Fruit fly (Drosophila melanogaster) Kc167 (cell line): ENCODE measurements around the gene ssp6.

Experiments used
- Myc ChIP-seq: fragments of >200 bp; optimal IDR thresholded peaks from 2 replicates; lab custom pipeline; 2017; ENCODE audit warnings: missing external identifiers
- Sin3A ChIP-seq: fragments of >200 bp; optimal IDR thresholded peaks from 2 replicates; lab custom pipeline; 2018; ENCODE audit warnings: missing external identifiers
- h ChIP-seq: fragments of >200 bp; optimal IDR thresholded peaks from 3 replicates; lab custom pipeline; 2018; ENCODE audit warnings: missing external identifiers
- insv ChIP-seq: fragments of >200 bp; optimal IDR thresholded peaks from 3 replicates; lab custom pipeline; 2018; ENCODE audit warnings: missing external identifiers
- psq ChIP-seq: fragments of >200 bp; optimal IDR thresholded peaks from 2 replicates; lab custom pipeline; 2017; ENCODE audit warnings: missing external identifiers
- ttk ChIP-seq: sonication (Bioruptor generic); optimal IDR thresholded peaks from 2 replicates; lab custom pipeline; 2017; ENCODE audit warnings: missing external identifiers

The ssp6 gene

DNA sequence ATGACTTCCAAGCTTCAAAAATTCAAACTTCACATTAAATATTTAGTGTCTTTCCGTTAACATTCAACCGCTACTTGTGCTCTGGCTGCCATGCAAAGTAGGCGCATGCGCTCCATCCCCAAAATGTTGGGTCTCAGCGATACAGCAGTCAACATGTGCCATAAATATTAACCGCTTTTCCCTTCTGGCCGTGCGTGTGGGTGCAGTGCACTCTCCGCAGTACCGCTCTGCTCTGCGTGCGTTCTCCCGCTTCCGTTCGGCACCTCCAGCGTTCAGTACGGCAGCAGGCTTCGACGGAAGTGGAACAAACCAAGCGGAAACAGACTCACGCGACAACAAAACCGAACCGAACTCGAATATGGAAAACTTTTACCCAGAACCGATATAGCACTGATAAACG is at the start of gene ssp6:
Gene ssp6 (plus strand): TSS at position 294 of the 400 bp plus-strand sequence.
- TF ChIP-seq psq (lab: Kevin White, UChicago): no peak
- TF ChIP-seq h (lab: Kevin White, UChicago): no peak
- TF ChIP-seq Myc (lab: Kevin White, UChicago): no peak
- no peak for TF ChIP-seq Sin3A (lab: Kevin White, UChicago)
- TF ChIP-seq insv (lab: Kevin White, UChicago): no peak
- TF ChIP-seq ttk (lab: Kevin White, UChicago): no peak

DNA sequence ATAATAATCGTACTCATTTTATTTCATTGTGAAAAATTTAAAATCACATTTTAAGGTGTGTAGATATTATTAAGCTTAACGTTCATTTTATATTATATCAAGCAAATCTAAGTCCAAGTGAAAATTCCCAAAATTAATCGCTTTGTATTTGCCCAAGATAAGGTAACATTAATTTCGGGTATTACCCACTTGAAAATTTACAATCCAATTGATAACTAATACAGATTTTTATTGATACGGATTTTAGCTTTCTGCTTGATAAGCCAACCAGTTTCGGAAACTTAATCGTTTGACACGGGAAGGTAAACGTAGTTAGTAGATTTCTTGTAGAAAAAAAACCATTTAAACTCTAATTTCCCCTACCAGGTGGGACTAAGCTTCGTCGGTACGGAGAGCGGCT is 43.5 kb upstream of the ssp6 start:
- TF ChIP-seq Myc (lab: Kevin White, UChicago): no peak
- no peak for TF ChIP-seq ttk (lab: Kevin White, UChicago)
- TF ChIP-seq Sin3A (lab: Kevin White, UChicago): no peak
- no peak for TF ChIP-seq insv (lab: Kevin White, UChicago)
- no peak for TF ChIP-seq h (lab: Kevin White, UChicago)
- TF ChIP-seq psq (lab: Kevin White, UChicago): no peak

DNA sequence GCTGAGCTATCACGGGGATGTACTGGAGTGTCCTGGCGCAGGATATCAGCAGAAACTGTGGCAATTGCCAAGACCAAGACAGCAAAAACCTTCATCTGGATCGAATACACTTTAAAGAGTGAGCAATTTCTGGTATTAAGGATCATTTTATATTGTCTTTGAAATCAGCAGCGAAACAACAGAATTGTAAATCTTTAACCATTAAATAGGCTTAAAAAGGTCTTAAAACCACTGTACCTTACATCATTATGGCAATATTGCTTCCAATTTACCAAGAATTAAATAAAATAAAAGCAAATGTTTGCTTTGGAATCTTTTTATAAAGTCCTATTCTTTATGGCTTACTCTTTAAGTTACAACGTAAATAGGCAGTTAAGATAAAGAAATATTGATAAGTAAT is 42.0 kb upstream of the ssp6 start, which contains the start of gene CG10477:
Gene CG10477 (minus strand): TSS at position 101 of the 400 bp plus-strand sequence.
- TF ChIP-seq psq (lab: Kevin White, UChicago) (no peak), Myc (lab: Kevin White, UChicago) (no peak), h (lab: Kevin White, UChicago) (no peak), Sin3A (lab: Kevin White, UChicago) (no peak), insv (lab: Kevin White, UChicago) (no peak), ttk (lab: Kevin White, UChicago) (no peak)

DNA sequence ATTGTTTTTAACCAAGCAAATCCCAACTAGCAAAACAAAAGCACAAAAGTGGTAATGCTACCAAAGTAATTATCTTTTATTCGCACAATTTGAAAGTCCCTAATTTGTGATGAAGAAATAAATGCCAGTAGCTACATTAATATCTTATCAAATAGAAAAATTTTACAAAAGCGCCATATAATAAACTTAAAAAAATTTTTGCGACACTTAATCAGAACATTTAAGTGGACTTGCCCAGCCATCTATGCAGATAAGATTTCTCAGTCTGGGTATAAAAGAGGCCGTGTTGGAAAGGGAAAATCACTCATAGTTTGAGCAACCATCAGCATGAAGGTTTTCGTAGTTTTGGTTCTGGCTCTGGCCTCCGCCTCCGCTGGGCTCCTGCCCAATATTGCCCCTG is 41.6 kb upstream of the ssp6 start, which contains the start of gene yip7:
Gene yip7 (plus strand): TSS at position 301 of the 400 bp plus-strand sequence.
- TF ChIP-seq ttk (lab: Kevin White, UChicago) (no peak), h (lab: Kevin White, UChicago) (no peak), Myc (lab: Kevin White, UChicago) (no peak), insv (lab: Kevin White, UChicago) (no peak), psq (lab: Kevin White, UChicago) (no peak), Sin3A (lab: Kevin White, UChicago) (no peak)

DNA sequence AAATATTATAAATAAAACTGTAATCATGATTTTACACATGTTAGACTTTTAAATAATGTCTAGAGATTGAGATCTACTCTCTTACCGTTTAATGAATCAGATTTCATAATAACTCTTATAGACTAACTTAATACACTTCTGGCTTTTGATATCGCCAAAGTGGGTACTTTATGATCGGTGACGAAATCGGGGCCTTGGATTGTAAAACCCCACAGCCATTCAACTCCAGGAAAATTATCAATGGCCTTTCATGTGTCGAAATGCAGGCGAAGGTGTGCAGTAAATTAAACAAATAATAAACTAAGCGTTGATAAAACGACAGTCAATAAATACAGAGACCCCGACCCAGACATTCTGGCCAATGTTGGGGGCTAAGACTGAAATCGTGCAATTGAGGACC is 40.4 kb upstream of the ssp6 start:
- TF ChIP-seq Myc (lab: Kevin White, UChicago) (no peak), psq (lab: Kevin White, UChicago) (no peak), ttk (lab: Kevin White, UChicago) (no peak), h (lab: Kevin White, UChicago) (no peak), insv (lab: Kevin White, UChicago) (no peak), Sin3A (lab: Kevin White, UChicago) (no peak)

DNA sequence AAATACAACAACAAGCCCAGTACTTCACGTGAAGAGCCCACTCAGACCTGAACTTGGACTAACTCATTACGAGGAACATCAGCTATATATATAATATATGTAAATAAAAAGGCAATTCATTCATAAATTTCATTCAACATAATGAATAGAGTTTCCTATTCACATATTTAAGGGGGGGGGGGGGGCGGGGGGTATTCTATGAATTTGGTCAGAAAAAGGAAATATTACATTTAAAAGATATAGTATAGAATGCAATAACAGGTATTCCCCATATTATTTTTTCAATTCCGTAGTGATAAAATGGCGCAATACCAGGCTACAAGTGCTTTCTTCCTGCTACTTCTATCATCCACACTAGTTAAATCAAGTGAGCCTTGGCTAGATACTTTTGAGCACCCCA is 39.7 kb upstream of the ssp6 start, which contains the start of gene CG6462:
Gene CG6462 (plus strand): TSS at position 301 of the 400 bp plus-strand sequence.
- TF ChIP-seq insv (lab: Kevin White, UChicago): no peak
- TF ChIP-seq Sin3A (lab: Kevin White, UChicago): no peak
- TF ChIP-seq h (lab: Kevin White, UChicago): no peak
- no peak for TF ChIP-seq psq (lab: Kevin White, UChicago)
- no peak for TF ChIP-seq ttk (lab: Kevin White, UChicago)
- TF ChIP-seq Myc (lab: Kevin White, UChicago): no peak

DNA sequence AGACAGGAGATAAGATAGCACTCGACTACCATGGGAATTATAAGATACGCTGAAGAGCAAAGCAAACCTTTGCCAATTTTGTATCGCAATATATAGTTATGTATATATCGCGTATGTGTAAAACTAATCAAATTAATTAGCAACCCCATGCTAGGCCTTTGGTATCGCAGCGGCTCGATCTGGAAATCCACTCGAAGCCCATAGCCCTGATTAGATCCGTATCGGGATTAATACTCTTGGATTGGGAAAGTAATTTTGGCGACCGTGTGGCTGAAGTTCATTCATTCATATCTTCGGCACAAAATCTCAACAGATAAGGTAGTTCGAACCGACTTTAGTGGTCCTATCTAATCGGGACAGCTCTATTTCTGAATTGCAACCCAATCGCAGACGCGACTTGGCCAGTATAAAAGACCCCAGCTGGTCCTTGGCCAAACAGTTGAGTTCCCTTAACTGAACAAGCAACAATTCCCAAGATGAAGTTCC is 37.8 kb upstream of the ssp6 start, which contains the start of gene Jon65Aiv:
Gene Jon65Aiv (plus strand): TSS at position 436 of the 486 bp plus-strand sequence.
- no peak for TF ChIP-seq psq (lab: Kevin White, UChicago)
- no peak for TF ChIP-seq h (lab: Kevin White, UChicago)
- no peak for TF ChIP-seq Myc (lab: Kevin White, UChicago)
- no peak for TF ChIP-seq insv (lab: Kevin White, UChicago)
- no peak for TF ChIP-seq Sin3A (lab: Kevin White, UChicago)
- TF ChIP-seq ttk (lab: Kevin White, UChicago): no peak

DNA sequence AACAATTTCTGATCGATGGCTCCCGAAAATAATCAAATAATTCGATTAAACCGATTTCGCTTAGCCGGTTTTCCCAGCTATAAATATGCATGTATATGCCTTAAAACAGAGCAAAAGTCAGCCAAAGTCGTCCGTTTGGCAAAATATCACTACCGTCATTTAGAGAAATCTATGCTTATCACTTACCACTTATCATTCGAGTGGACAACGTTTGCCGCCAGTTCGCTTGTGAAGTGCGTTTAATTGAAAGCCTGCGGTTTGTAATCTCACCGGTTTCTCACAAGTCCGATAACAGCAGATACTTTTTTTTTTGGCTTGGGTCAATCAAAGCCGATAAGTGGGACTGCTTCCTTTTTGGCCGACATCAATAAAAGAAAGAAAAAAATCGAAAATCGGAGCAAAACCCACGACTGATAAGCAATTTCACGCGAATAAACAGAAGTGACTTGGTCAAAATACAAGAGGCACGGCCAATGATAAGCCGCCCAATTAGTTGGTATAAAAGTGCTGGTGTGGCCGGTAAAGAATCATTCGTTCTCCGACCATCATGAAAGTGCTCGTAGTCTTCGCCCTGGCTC is 26.2 kb upstream of the ssp6 start, which contains the start of gene Jon65Aiii:
Gene Jon65Aiii (plus strand): TSS at position 528 of the 578 bp plus-strand sequence.
- TF ChIP-seq Sin3A (lab: Kevin White, UChicago) (no peak), h (lab: Kevin White, UChicago) (no peak), ttk (lab: Kevin White, UChicago) (no peak), Myc (lab: Kevin White, UChicago) (no peak), psq (lab: Kevin White, UChicago) (no peak), insv (lab: Kevin White, UChicago) (no peak)

DNA sequence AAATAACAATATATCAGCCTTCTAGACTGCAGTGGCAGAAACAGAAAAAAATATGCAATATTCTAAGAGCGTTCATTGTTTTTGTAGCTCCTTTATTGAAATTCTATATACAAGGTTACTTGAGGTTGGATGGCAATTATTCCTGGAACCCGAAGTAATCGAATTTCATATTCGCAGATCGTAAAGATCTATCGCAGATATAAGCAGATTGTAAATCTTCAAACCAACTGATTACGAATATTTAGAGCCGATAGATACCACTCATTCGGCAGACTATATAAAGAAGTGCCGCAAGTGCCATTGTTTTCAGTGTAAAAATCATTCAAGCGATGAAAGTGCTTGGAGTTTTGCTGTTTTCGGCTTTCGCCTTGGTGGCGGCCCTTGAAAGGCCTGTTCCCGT is 24.5 kb upstream of the ssp6 start, which contains the start of gene Jon65Aii:
Gene Jon65Aii (plus strand): TSS at position 301 of the 400 bp plus-strand sequence.
- TF ChIP-seq Myc (lab: Kevin White, UChicago) (no peak), h (lab: Kevin White, UChicago) (no peak), psq (lab: Kevin White, UChicago) (no peak), Sin3A (lab: Kevin White, UChicago) (no peak), insv (lab: Kevin White, UChicago) (no peak), ttk (lab: Kevin White, UChicago) (no peak)

DNA sequence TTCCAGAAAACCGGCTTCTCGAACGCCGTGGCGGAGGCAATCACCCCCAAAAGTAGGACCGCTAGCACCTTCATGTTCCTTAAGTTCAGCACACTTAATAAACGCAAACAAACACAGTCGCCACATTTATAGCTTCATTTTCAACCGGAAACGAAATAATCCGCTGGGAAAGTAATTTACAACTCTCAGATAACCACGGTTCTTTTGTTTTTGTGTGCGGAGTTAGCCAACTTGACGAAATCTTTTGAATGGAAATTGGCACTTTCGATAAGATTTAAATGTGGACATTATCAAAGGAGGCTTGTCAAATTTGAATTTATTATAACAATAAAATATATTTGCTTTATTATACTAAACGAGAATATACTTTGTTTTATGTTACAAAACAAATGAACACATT is 22.2 kb upstream of the ssp6 start, which contains the start of gene Jon65Ai:
Gene Jon65Ai (minus strand): TSS at position 101 of the 400 bp plus-strand sequence.
- no peak for TF ChIP-seq insv (lab: Kevin White, UChicago)

DNA sequence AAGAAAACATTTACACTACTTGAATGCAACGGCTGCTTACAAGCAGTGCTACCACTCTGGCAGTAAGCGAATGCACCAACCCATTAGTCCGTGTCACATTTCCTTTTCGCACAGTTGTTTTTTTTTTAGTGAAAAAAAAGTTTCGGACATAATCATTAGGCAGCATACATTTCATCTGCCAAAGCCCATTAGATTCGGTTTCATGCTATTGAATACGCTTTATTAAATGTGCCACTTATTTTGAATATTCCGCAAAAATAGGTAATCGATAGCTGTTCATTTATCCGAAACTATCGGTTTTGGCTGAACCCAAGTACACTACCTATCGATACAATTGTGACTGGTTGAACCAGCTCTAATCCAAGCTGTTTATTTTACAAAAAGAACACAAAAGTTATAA is 21.7 kb upstream of the ssp6 start, which contains the start of gene tant:
Gene tant (plus strand): TSS at position 334 of the 400 bp plus-strand sequence.
- TF ChIP-seq Sin3A (lab: Kevin White, UChicago) (no peak), psq (lab: Kevin White, UChicago) (no peak)
